Worm (Caenorhabditis elegans): ENCODE data around the gene srbc-12.
"Not testable (repeated sequence)": the region's sequence is repeated elsewhere in the genome, so short reads cannot be mapped to it uniquely, and the experiment has no call there.

The srbc-12 gene

ce11 chrV:803472-803871 lies 46.1 kb upstream of the srbc-12 start:
- TF ChIP-seq unc-55 (GFP tag; optimal IDR thresholded peaks at IDR 0.05) (no peak), eyg-1 (tag; optimal IDR thresholded peaks at IDR 0.05) (no peak), fkh-6 (tag; optimal IDR thresholded peaks at IDR 0.05) (no peak), pros-1 (tag; optimal IDR thresholded peaks at IDR 0.05) (no peak), ceh-22 (tag; optimal IDR thresholded peaks at IDR 0.05) (no peak), hlh-8 (tag; optimal IDR thresholded peaks at IDR 0.05) (no peak), fax-1 (tag; optimal IDR thresholded peaks at IDR 0.05) (no peak), pha-2 (tag; optimal IDR thresholded peaks at IDR 0.05) (no peak)

- no peak for TF ChIP-seq pros-1 (tag; optimal IDR thresholded peaks at IDR 0.05)
- TF ChIP-seq hlh-13 (GFP tag; optimal IDR thresholded peaks at IDR 0.05): no peak
- no peak for TF ChIP-seq K09A11.1 (tag; optimal IDR thresholded peaks at IDR 0.05; ENCODE audit: insufficient read depth)
- TF ChIP-seq F13H6.1 (tag; optimal IDR thresholded peaks at IDR 0.05): no peak
- no peak for TF ChIP-seq sox-2 (GFP tag; IDR thresholded peaks at IDR 0.05)
- TF ChIP-seq ceh-48 (tag; optimal IDR thresholded peaks at IDR 0.05): no peak
- no peak for TF ChIP-seq eyg-1 (tag; optimal IDR thresholded peaks at IDR 0.05)
- no peak for TF ChIP-seq ceh-34 (tag; optimal IDR thresholded peaks at IDR 0.05)
Observed at ce11 chrV:804485-804884, 45.1 kb upstream of the srbc-12 start, which contains the start of gene nhr-270. nhr-270 (minus strand) TSS chrV:804741.

ce11 chrV:808260-808659 lies 41.4 kb upstream of the srbc-12 start:
- TF ChIP-seq ztf-16 (tag; optimal IDR thresholded peaks at IDR 0.05) (no peak), pat-9 (tag; optimal IDR thresholded peaks at IDR 0.05) (no peak), hlh-6 (tag; optimal IDR thresholded peaks at IDR 0.05) (no peak)

- TF ChIP-seq unc-42 (tag; optimal IDR thresholded peaks at IDR 0.05): peak; percentile 74
- TF ChIP-seq lin-11 (tag; optimal IDR thresholded peaks at IDR 0.05): no peak
Observed at ce11 chrV:810281-810862, 39.2 kb upstream of the srbc-12 start, which contains the start of gene R13D11.4. R13D11.4 (plus strand) TSS chrV:810812.

- TF ChIP-seq ceh-24 (tag; optimal IDR thresholded peaks at IDR 0.05): no peak
Observed at ce11 chrV:813101-813500, 36.5 kb upstream of the srbc-12 start, which contains the start of gene R13D11.10. R13D11.10 (minus strand) TSS chrV:813201.

ce11 chrV:814716-815115 lies 34.9 kb upstream of the srbc-12 start, which contains the start of gene R13D11.3:
R13D11.3 (plus strand) TSS chrV:815016.
- TF ChIP-seq lin-11 (tag; optimal IDR thresholded peaks at IDR 0.05): no peak
- TF ChIP-seq dve-1 (tag; optimal IDR thresholded peaks at IDR 0.05): no peak
- TF ChIP-seq lim-6 (tag; optimal IDR thresholded peaks at IDR 0.05): no peak
- TF ChIP-seq fkh-10 (GFP tag; optimal IDR thresholded peaks at IDR 0.05): no peak
- no peak for TF ChIP-seq hlh-13 (GFP tag; optimal IDR thresholded peaks at IDR 0.05)
- no peak for TF ChIP-seq elt-4 (tag; optimal IDR thresholded peaks at IDR 0.05)
- TF ChIP-seq dmd-4 (tag; optimal IDR thresholded peaks at IDR 0.05; ENCODE audit: borderline replicate concordance): no peak
- TF ChIP-seq sox-2 (GFP tag; IDR thresholded peaks at IDR 0.05): no peak
- TF ChIP-seq hlh-6 (tag; optimal IDR thresholded peaks at IDR 0.05): no peak
- no peak for TF ChIP-seq ceh-48 (tag; optimal IDR thresholded peaks at IDR 0.05)
- no peak for TF ChIP-seq ceh-34 (tag; optimal IDR thresholded peaks at IDR 0.05)

ce11 chrV:817182-817581 lies 32.4 kb upstream of the srbc-12 start, which contains the start of gene R13D11.1:
R13D11.1 (plus strand) TSS chrV:817482.
- TF ChIP-seq ceh-34 (tag; optimal IDR thresholded peaks at IDR 0.05): no peak
- no peak for TF ChIP-seq sox-2 (GFP tag; IDR thresholded peaks at IDR 0.05)
- no peak for TF ChIP-seq hlh-6 (tag; optimal IDR thresholded peaks at IDR 0.05)
- no peak for TF ChIP-seq dve-1 (tag; optimal IDR thresholded peaks at IDR 0.05)

- TF ChIP-seq hlh-15, gmeb-2, ceh-48 (tag; optimal IDR thresholded peaks at IDR 0.05): not testable (repeated sequence)
Observed at ce11 chrV:820629-821028, 29.0 kb upstream of the srbc-12 start, which contains the start of gene srx-32. srx-32 (minus strand) TSS chrV:820729.

Measured in whole organism, late embryonic.